Worm (Caenorhabditis elegans): Measurements from ENCODE around the gene srh-299.

Gene srh-299

ce11 chrV:15873762-15874161 is 10.6 kb downstream of the srh-299 start:
- TF ChIP-seq elt-3 (tag; optimal IDR thresholded peaks at IDR 0.05) (no peak), ceh-83 (GFP tag; optimal IDR thresholded peaks at IDR 0.05) (peak; percentile 100), sem-2 (GFP tag; optimal IDR thresholded peaks at IDR 0.05) (peak; percentile 97), lin-32 (GFP tag; optimal IDR thresholded peaks at IDR 0.05) (peak; percentile 99), nhr-237 (tag; optimal IDR thresholded peaks at IDR 0.05) (peak; percentile 63), bed-3 (GFP tag; optimal IDR thresholded peaks at IDR 0.05) (peak; percentile 98), nhr-12 (tag; optimal IDR thresholded peaks at IDR 0.05) (peak; percentile 71), pha-4 (tag; optimal IDR thresholded peaks at IDR 0.05) (peak; percentile 73), sptf-1 (tag; optimal IDR thresholded peaks at IDR 0.05) (peak; percentile 99), tbx-8 (GFP tag; optimal IDR thresholded peaks at IDR 0.05) (peak; percentile 99), M03D4.4 (tag; optimal IDR thresholded peaks at IDR 0.05) (peak; percentile 99), unc-120 (tag; optimal IDR thresholded peaks at IDR 0.05; ENCODE audit: poor library complexity, severe bottlenecking) (peak; percentile 99), nhr-2 (tag; optimal IDR thresholded peaks at IDR 0.05) (no peak), snpc-4 (tag; optimal IDR thresholded peaks at IDR 0.05) (no peak), zip-8 (tag; optimal IDR thresholded peaks at IDR 0.05) (peak; percentile 3), flh-1 (GFP tag; optimal IDR thresholded peaks at IDR 0.05) (peak; percentile 98), mls-2 (tag; optimal IDR thresholded peaks at IDR 0.05) (peak; percentile 100), elt-1 (tag; optimal IDR thresholded peaks at IDR 0.05; ENCODE audit: borderline replicate concordance, insufficient read depth) (peak; percentile 44), nhr-28 (tag; optimal IDR thresholded peaks at IDR 0.05) (peak; percentile 92), nhr-76 (tag; optimal IDR thresholded peaks at IDR 0.05) (peak; percentile 68), drap-1 (GFP tag; optimal IDR thresholded peaks at IDR 0.05) (peak; percentile 100), ceh-39 (tag; optimal IDR thresholded peaks at IDR 0.05) (peak; percentile 18), mep-1 (tag; optimal IDR thresholded peaks at IDR 0.05) (peak; percentile 71), mab-5 (tag; optimal IDR thresholded peaks at IDR 0.05) (no peak), ham-2 (GFP tag; optimal IDR thresholded peaks at IDR 0.05) (peak; percentile 99), lsy-2 (tag; optimal IDR thresholded peaks at IDR 0.05) (peak; percentile 52), ces-1 (GFP tag; optimal IDR thresholded peaks at IDR 0.05) (no peak), hlh-1 (tag; optimal IDR thresholded peaks at IDR 0.05) (peak; percentile 24), ztf-11 (tag; optimal IDR thresholded peaks at IDR 0.05) (peak; percentile 82), lin-13 (tag; optimal IDR thresholded peaks at IDR 0.05) (peak; percentile 85), unc-39 (tag; optimal IDR thresholded peaks at IDR 0.05) (peak; percentile 84), unc-62 (GFP tag; optimal IDR thresholded peaks at IDR 0.05) (peak; percentile 85), cnd-1 (tag; optimal IDR thresholded peaks at IDR 0.05) (peak; percentile 99), ceh-43 (GFP tag; optimal IDR thresholded peaks at IDR 0.05) (peak; percentile 98), blmp-1 (tag; optimal IDR thresholded peaks at IDR 0.05) (no peak)

DNA sequence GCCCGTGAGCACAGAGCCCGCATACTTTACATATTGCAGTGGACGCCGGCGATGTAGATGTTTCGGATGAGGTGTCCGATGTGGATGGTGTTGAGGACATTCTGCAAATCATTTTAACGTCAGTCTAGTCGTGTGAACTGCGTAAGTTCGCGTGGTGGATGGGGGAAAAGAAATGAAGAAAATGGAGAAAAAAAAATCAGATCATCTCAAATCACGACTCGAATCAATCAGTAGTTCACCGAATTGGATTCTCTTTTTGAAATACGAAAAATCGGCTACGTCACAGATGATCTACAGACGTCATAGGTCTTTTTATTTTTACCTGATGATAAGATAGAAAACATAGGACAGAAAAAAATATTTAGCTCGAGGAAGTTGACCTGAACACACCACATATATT is 13.2 kb downstream of the srh-299 start, which contains the start of gene nhr-102:
Gene nhr-102, minus strand, starts transcription at position 101 of the 400 bp plus-strand sequence.
- no peak for TF ChIP-seq zip-8 (tag; optimal IDR thresholded peaks at IDR 0.05)
- no peak for TF ChIP-seq nhr-76 (tag; optimal IDR thresholded peaks at IDR 0.05)
- TF ChIP-seq lin-13 (tag; optimal IDR thresholded peaks at IDR 0.05): no peak
- no peak for TF ChIP-seq drap-1 (GFP tag; optimal IDR thresholded peaks at IDR 0.05)
- TF ChIP-seq elt-3 (tag; optimal IDR thresholded peaks at IDR 0.05): no peak
- no peak for TF ChIP-seq M03D4.4 (tag; optimal IDR thresholded peaks at IDR 0.05)
- TF ChIP-seq bed-3 (GFP tag; optimal IDR thresholded peaks at IDR 0.05): no peak
- TF ChIP-seq cnd-1 (tag; optimal IDR thresholded peaks at IDR 0.05): no peak
- no peak for TF ChIP-seq ceh-83 (GFP tag; optimal IDR thresholded peaks at IDR 0.05)
- no peak for TF ChIP-seq unc-120 (tag; optimal IDR thresholded peaks at IDR 0.05; ENCODE audit: poor library complexity, severe bottlenecking)
- TF ChIP-seq ztf-11 (tag; optimal IDR thresholded peaks at IDR 0.05): no peak
- TF ChIP-seq pha-4 (tag; optimal IDR thresholded peaks at IDR 0.05): no peak
- no peak for TF ChIP-seq lin-32 (GFP tag; optimal IDR thresholded peaks at IDR 0.05)
- TF ChIP-seq elt-1 (tag; optimal IDR thresholded peaks at IDR 0.05; ENCODE audit: borderline replicate concordance, insufficient read depth): no peak
- no peak for TF ChIP-seq nhr-237 (tag; optimal IDR thresholded peaks at IDR 0.05)
- no peak for TF ChIP-seq tbx-8 (GFP tag; optimal IDR thresholded peaks at IDR 0.05)
- no peak for TF ChIP-seq sptf-1 (tag; optimal IDR thresholded peaks at IDR 0.05)

- no peak for TF ChIP-seq ham-2 (GFP tag; optimal IDR thresholded peaks at IDR 0.05)
- no peak for TF ChIP-seq nhr-2 (tag; optimal IDR thresholded peaks at IDR 0.05)
- no peak for TF ChIP-seq ces-1 (GFP tag; optimal IDR thresholded peaks at IDR 0.05)
- TF ChIP-seq hlh-1 (tag; optimal IDR thresholded peaks at IDR 0.05): no peak
- no peak for TF ChIP-seq elt-1 (tag; optimal IDR thresholded peaks at IDR 0.05; ENCODE audit: borderline replicate concordance, insufficient read depth)
- TF ChIP-seq pha-4 (tag; optimal IDR thresholded peaks at IDR 0.05): no peak
- TF ChIP-seq tbx-8 (GFP tag; optimal IDR thresholded peaks at IDR 0.05): no peak
- TF ChIP-seq nhr-28 (tag; optimal IDR thresholded peaks at IDR 0.05): no peak
Measured at ce11 chrV:15879508-15879907, 16.4 kb downstream of the srh-299 start, which contains the start of gene nhr-84. Gene nhr-84 (minus strand): TSS chrV:15879608.
